Worm (Caenorhabditis elegans): ENCODE measurements around the gene K11D12.12.

The K11D12.12 gene

DNA sequence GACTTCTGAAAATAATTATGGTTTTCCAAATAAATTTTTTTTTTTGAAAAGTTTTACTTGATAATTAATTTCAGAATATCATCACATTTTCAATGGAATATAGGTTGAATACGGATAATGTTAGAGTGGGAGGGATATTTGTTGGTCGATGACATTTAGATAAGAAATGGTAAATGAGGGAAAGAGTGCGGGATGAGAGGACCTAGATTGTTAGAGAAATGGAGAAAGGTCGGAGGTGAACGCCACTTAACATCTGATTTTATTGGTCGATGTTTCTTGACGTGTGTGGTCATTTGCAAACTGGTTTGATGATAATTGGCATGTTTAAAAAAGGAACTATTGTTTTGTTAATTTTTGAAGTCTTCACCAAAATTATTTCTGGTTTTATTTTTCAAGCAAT, 13.6 kb upstream of the K11D12.12 start:
- TF ChIP-seq aha-1 (tag; optimal IDR thresholded peaks at IDR 0.05) (no peak), fos-1 (tag; optimal IDR thresholded peaks at IDR 0.05) (no peak), blmp-1 (tag; optimal IDR thresholded peaks at IDR 0.05) (peak; percentile 83), nhr-85 (tag) (peak; percentile 85), grh-1 (GFP tag; IDR thresholded peaks at IDR 0.05) (peak; percentile 54), lin-35 (GFP tag; optimal IDR thresholded peaks at IDR 0.05) (peak in 1 of 2 experiments; percentile 5), nhr-90 (tag; optimal IDR thresholded peaks at IDR 0.05; ENCODE audit: poor library complexity) (no peak), lin-14 (GFP tag; optimal IDR thresholded peaks at IDR 0.05) (peak; percentile 48), elt-3 (tag; optimal IDR thresholded peaks at IDR 0.05) (peak in 1 of 6 experiments; percentile 23)

- TF ChIP-seq dsc-1 (tag; optimal IDR thresholded peaks at IDR 0.05) (peak; percentile 97), lin-13 (GFP tag; optimal IDR thresholded peaks at IDR 0.05) (no peak), nhr-76 (tag; optimal IDR thresholded peaks at IDR 0.05) (no peak), snu-23 (GFP tag; optimal IDR thresholded peaks at IDR 0.05) (no peak), fkh-4 (tag; optimal IDR thresholded peaks at IDR 0.05; ENCODE audit: borderline replicate concordance) (peak; percentile 83), unc-130 (tag; optimal IDR thresholded peaks at IDR 0.05) (no peak), C16A3.4 (tag; optimal IDR thresholded peaks at IDR 0.05) (no peak)
Observed at ce11 chrV:5039559-5039958, 12.5 kb upstream of the K11D12.12 start, which contains the start of gene K11D12.11. K11D12.11 (minus strand) TSS chrV:5039600.

ce11 chrV:5040925-5041324, 11.1 kb upstream of the K11D12.12 start, which contains the start of gene K11D12.8:
K11D12.8 (minus strand) TSS chrV:5041001.
- no peak for TF ChIP-seq hpl-2 (GFP tag; optimal IDR thresholded peaks at IDR 0.05)
- no peak for TF ChIP-seq aly-2 (tag; optimal IDR thresholded peaks at IDR 0.05)
- TF ChIP-seq ceh-88 (GFP tag; IDR thresholded peaks at IDR 0.05), result no peak
- peak; percentile 71 for TF ChIP-seq blmp-1 (tag; optimal IDR thresholded peaks at IDR 0.05)

ce11 chrV:5046103-5046502, 6.0 kb upstream of the K11D12.12 start, which contains the start of gene exc-14:
exc-14 (minus strand) TSS chrV:5046203.
- TF ChIP-seq nhr-76 (tag; optimal IDR thresholded peaks at IDR 0.05), result no peak

DNA sequence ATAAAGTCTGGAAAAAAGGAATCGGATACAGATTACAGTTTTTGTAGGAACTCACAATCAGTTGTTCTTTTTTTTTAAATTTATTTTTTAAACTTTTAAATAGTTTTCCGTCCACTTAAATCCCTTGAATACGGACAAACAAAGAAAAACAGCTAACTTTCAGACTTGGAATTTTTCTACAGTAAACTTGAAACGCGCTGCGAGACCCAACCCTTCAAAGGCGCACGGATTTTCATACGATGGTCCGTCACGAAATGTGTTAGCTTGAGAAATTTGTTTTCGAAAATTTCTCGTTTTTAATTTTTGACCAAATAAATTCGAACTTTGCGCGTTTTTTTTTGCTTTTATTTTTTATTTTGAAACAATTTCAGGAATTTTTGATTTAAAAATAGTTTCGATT, 5.5 kb upstream of the K11D12.12 start:
- TF ChIP-seq lsy-2 (tag; optimal IDR thresholded peaks at IDR 0.05) (no peak), hpl-2 (GFP tag; optimal IDR thresholded peaks at IDR 0.05) (no peak), snpc-4 (tag; optimal IDR thresholded peaks at IDR 0.05) (no peak), Y116A8C.19 (tag; optimal IDR thresholded peaks at IDR 0.05; ENCODE audit: borderline replicate concordance) (no peak), lin-15B (tag; optimal IDR thresholded peaks at IDR 0.05) (no peak), fkh-4 (tag; optimal IDR thresholded peaks at IDR 0.05; ENCODE audit: borderline replicate concordance) (no peak), hlh-4 (tag; optimal IDR thresholded peaks at IDR 0.05) (no peak), aha-1 (tag; optimal IDR thresholded peaks at IDR 0.05) (no peak), aly-2 (tag; optimal IDR thresholded peaks at IDR 0.05) (no peak)

- peak in 1 of 2 experiments; percentile 4 for TF ChIP-seq efl-1 (optimal IDR thresholded peaks at IDR 0.05)
- TF ChIP-seq efl-1 (GFP tag; optimal IDR thresholded peaks at IDR 0.05 in 1 of 2), result peak in 1 of 2 experiments; percentile 53
- peak; percentile 93 for TF ChIP-seq grh-1 (GFP tag; IDR thresholded peaks at IDR 0.05)
- peak; percentile 45 for TF ChIP-seq nhr-71 (tag; optimal IDR thresholded peaks at IDR 0.05)
- peak; percentile 80 for TF ChIP-seq isw-1 (GFP tag; IDR thresholded peaks at IDR 0.05)
- TF ChIP-seq unc-98 (GFP tag; IDR thresholded peaks at IDR 0.05), result peak; percentile 75
- TF ChIP-seq rnt-1 (tag; optimal IDR thresholded peaks at IDR 0.05), result peak; percentile 59
- peak; percentile 10 for TF ChIP-seq tbx-2 (tag; optimal IDR thresholded peaks at IDR 0.05)
- peak; percentile 93 for TF ChIP-seq nhr-19 (GFP tag; conservative IDR thresholded peaks at IDR 0.05)
- TF ChIP-seq ceh-88 (GFP tag; IDR thresholded peaks at IDR 0.05), result peak; percentile 68
- TF ChIP-seq nhr-47 (tag; optimal IDR thresholded peaks at IDR 0.05), result peak; percentile 48
- TF ChIP-seq mab-9 (GFP tag; IDR thresholded peaks at IDR 0.05), result peak; percentile 90
Observed at ce11 chrV:5047230-5047629, 4.8 kb upstream of the K11D12.12 start.

Data from whole organism, L1 larva.